Fruit fly (Drosophila melanogaster): ENCODE results near the gene CG32576.
A peak's percentile ranks its signal among the peaks of the same experiment; 100 is the strongest.

The CG32576 gene

dm6 chrX:16334251-16334860 lies 46.0 kb upstream of the CG32576 start:
- no peak for TF ChIP-seq Myc (optimal IDR thresholded peaks at IDR 0.05)
- peak; percentile 37 for TF ChIP-seq N (GFP tag; optimal IDR thresholded peaks at IDR 0.05)
- peak; percentile 27 for TF ChIP-seq CrebA (GFP tag; optimal IDR thresholded peaks at IDR 0.05; ENCODE audit: borderline replicate concordance)

dm6 chrX:16333434-16334141 lies 45.3 kb upstream of the CG32576 start, which contains the start of the genes CG9921 and Dsp1:
Gene CG9921, minus strand, starts transcription at chrX:16333600.
Gene Dsp1, plus strand, starts transcription at chrX:16333612.
- TF ChIP-seq usp (GFP tag; optimal IDR thresholded peaks at IDR 0.05), result no peak
- TF ChIP-seq Dfd (GFP tag; optimal IDR thresholded peaks at IDR 0.05), result no peak
- TF ChIP-seq Hnf4 (GFP tag; optimal IDR thresholded peaks at IDR 0.05), result peak; percentile 13
- no peak for TF ChIP-seq tai (GFP tag; optimal IDR thresholded peaks at IDR 0.05)
- no peak for TF ChIP-seq HLH106 (tag; optimal IDR thresholded peaks at IDR 0.05)
- no peak for TF ChIP-seq CG32264 (GFP tag; optimal IDR thresholded peaks at IDR 0.05)
- TF ChIP-seq Sp1 (GFP tag; optimal IDR thresholded peaks at IDR 0.05), result no peak
- TF ChIP-seq Rel (GFP tag; optimal IDR thresholded peaks at IDR 0.05), result peak; percentile 57
- peak; percentile 43 for TF ChIP-seq Rel (tag; optimal IDR thresholded peaks at IDR 0.05)
- no peak for TF ChIP-seq CG9705 (GFP tag; optimal IDR thresholded peaks at IDR 0.05)
- peak; percentile 2 for TF ChIP-seq fru (GFP tag; optimal IDR thresholded peaks at IDR 0.05)
- TF ChIP-seq woc (GFP tag; optimal IDR thresholded peaks at IDR 0.05), result no peak
- TF ChIP-seq h (GFP tag; optimal IDR thresholded peaks at IDR 0.05), result no peak
- no peak for TF ChIP-seq Myc (optimal IDR thresholded peaks at IDR 0.05)
- no peak for TF ChIP-seq Abd-B (GFP tag; optimal IDR thresholded peaks at IDR 0.05)
- TF ChIP-seq Dif (GFP tag; optimal IDR thresholded peaks at IDR 0.05; ENCODE audit: partially characterized antibody), result peak; percentile 90
- no peak for TF ChIP-seq foxo (GFP tag; optimal IDR thresholded peaks at IDR 0.05)
- TF ChIP-seq Vsx2 (GFP tag; optimal IDR thresholded peaks at IDR 0.05; ENCODE audit: partially characterized antibody), result peak; percentile 63
- TF ChIP-seq jim (GFP tag; optimal IDR thresholded peaks at IDR 0.05), result no peak
- no peak for TF ChIP-seq OdsH (GFP tag; optimal IDR thresholded peaks at IDR 0.05)
- no peak for TF ChIP-seq dsf (GFP tag; optimal IDR thresholded peaks at IDR 0.05; ENCODE audit: borderline replicate concordance)
- TF ChIP-seq dmrt93B (GFP tag; optimal IDR thresholded peaks at IDR 0.05), result no peak
- no peak for TF ChIP-seq Hr78 (GFP tag; optimal IDR thresholded peaks at IDR 0.05)
- TF ChIP-seq Hr83 (GFP tag; optimal IDR thresholded peaks at IDR 0.05; ENCODE audit: poor library complexity, severe bottlenecking), result peak; percentile 61
- TF ChIP-seq brk (GFP tag; optimal IDR thresholded peaks at IDR 0.05), result no peak
- TF ChIP-seq Mio (GFP tag; optimal IDR thresholded peaks at IDR 0.05), result no peak
- no peak for TF ChIP-seq GATAd (GFP tag; optimal IDR thresholded peaks at IDR 0.05)
- no peak for TF ChIP-seq pan (optimal IDR thresholded peaks at IDR 0.05)
- no peak for TF ChIP-seq CrebA (GFP tag; optimal IDR thresholded peaks at IDR 0.05; ENCODE audit: borderline replicate concordance)
- peak; percentile 76 to 83 for TF ChIP-seq dl (GFP tag; optimal IDR thresholded peaks at IDR 0.05; ENCODE audit: insufficient read depth in 1 of 2, partially characterized antibody in 2 of 2)
- peak; percentile 22 for TF ChIP-seq sage (GFP tag; optimal IDR thresholded peaks at IDR 0.05)
- TF ChIP-seq br (GFP tag; optimal IDR thresholded peaks at IDR 0.05), result no peak
- TF ChIP-seq psq (GFP tag; optimal IDR thresholded peaks at IDR 0.05), result no peak
- peak; percentile 62 for TF ChIP-seq N (GFP tag; optimal IDR thresholded peaks at IDR 0.05)
- TF ChIP-seq Jra (GFP tag; optimal IDR thresholded peaks at IDR 0.05), result peak; percentile 0

dm6 chrX:16332615-16333288 lies 44.4 kb upstream of the CG32576 start:
- TF ChIP-seq Sp1 (GFP tag; optimal IDR thresholded peaks at IDR 0.05), result peak; percentile 99
- peak; percentile 54 for TF ChIP-seq dsf (GFP tag; optimal IDR thresholded peaks at IDR 0.05; ENCODE audit: borderline replicate concordance)
- TF ChIP-seq jim (GFP tag; optimal IDR thresholded peaks at IDR 0.05), result no peak
- no peak for TF ChIP-seq usp (GFP tag; optimal IDR thresholded peaks at IDR 0.05)
- no peak for TF ChIP-seq GATAd (GFP tag; optimal IDR thresholded peaks at IDR 0.05)
- no peak for TF ChIP-seq N (GFP tag; optimal IDR thresholded peaks at IDR 0.05)
- peak; percentile 91 for TF ChIP-seq woc (GFP tag; optimal IDR thresholded peaks at IDR 0.05)
- TF ChIP-seq Abd-B (GFP tag; optimal IDR thresholded peaks at IDR 0.05), result no peak
- TF ChIP-seq lola (GFP tag; optimal IDR thresholded peaks at IDR 0.05), result no peak
- TF ChIP-seq Dfd (GFP tag; optimal IDR thresholded peaks at IDR 0.05), result no peak
- peak; percentile 97 for TF ChIP-seq fru (GFP tag; optimal IDR thresholded peaks at IDR 0.05)
- TF ChIP-seq dl (GFP tag; optimal IDR thresholded peaks at IDR 0.05; ENCODE audit: insufficient read depth in 1 of 2, partially characterized antibody in 2 of 2), result peak; percentile 69 to 75
- peak; percentile 96 for TF ChIP-seq ey (GFP tag; optimal IDR thresholded peaks at IDR 0.05)
- TF ChIP-seq CrebA (GFP tag; optimal IDR thresholded peaks at IDR 0.05; ENCODE audit: borderline replicate concordance), result no peak
- no peak for TF ChIP-seq Vsx2 (GFP tag; optimal IDR thresholded peaks at IDR 0.05; ENCODE audit: partially characterized antibody)
- TF ChIP-seq HLH106 (tag; optimal IDR thresholded peaks at IDR 0.05), result peak; percentile 97
- peak; percentile 77 for TF ChIP-seq Hnf4 (GFP tag; optimal IDR thresholded peaks at IDR 0.05)
- TF ChIP-seq pan (optimal IDR thresholded peaks at IDR 0.05), result no peak
- TF ChIP-seq Jra (GFP tag; optimal IDR thresholded peaks at IDR 0.05), result peak; percentile 84
- peak; percentile 92 for TF ChIP-seq sv (GFP tag; optimal IDR thresholded peaks at IDR 0.05)
- peak; percentile 95 for TF ChIP-seq rgr (GFP tag; optimal IDR thresholded peaks at IDR 0.05)
- peak; percentile 75 for TF ChIP-seq Rel (GFP tag; optimal IDR thresholded peaks at IDR 0.05)
- TF ChIP-seq Rel (tag; optimal IDR thresholded peaks at IDR 0.05), result peak; percentile 79
- TF ChIP-seq h (GFP tag; optimal IDR thresholded peaks at IDR 0.05), result peak; percentile 95
- TF ChIP-seq OdsH (GFP tag; optimal IDR thresholded peaks at IDR 0.05), result peak; percentile 92
- TF ChIP-seq tai (GFP tag; optimal IDR thresholded peaks at IDR 0.05), result no peak
- peak; percentile 96 for TF ChIP-seq CG9705 (GFP tag; optimal IDR thresholded peaks at IDR 0.05)
- peak; percentile 60 for TF ChIP-seq Mio (GFP tag; optimal IDR thresholded peaks at IDR 0.05)
- TF ChIP-seq brk (GFP tag; optimal IDR thresholded peaks at IDR 0.05), result peak; percentile 67
- no peak for TF ChIP-seq Hr78 (GFP tag; optimal IDR thresholded peaks at IDR 0.05)
- peak; percentile 95 for TF ChIP-seq br (GFP tag; optimal IDR thresholded peaks at IDR 0.05)
- TF ChIP-seq dmrt93B (GFP tag; optimal IDR thresholded peaks at IDR 0.05), result peak; percentile 96
